Worm (Caenorhabditis elegans): ENCODE results near the gene gap-2.

- TF ChIP-seq mdl-1 (tag; optimal IDR thresholded peaks at IDR 0.05) = no peak
- no peak for TF ChIP-seq ama-1 (optimal IDR thresholded peaks at IDR 0.05)
- no peak for TF ChIP-seq daf-12 (tag; optimal IDR thresholded peaks at IDR 0.05)
- TF ChIP-seq egl-27 (tag; optimal IDR thresholded peaks at IDR 0.05) = no peak
- TF ChIP-seq ceh-28 (tag; optimal IDR thresholded peaks at IDR 0.05) = no peak
- no peak for TF ChIP-seq fos-1 (tag; optimal IDR thresholded peaks at IDR 0.05)
- no peak for TF ChIP-seq nhr-28 (tag; optimal IDR thresholded peaks at IDR 0.05)
- TF ChIP-seq fkh-10 (GFP tag; optimal IDR thresholded peaks at IDR 0.05) = no peak
- no peak for TF ChIP-seq nhr-25 (tag; optimal IDR thresholded peaks at IDR 0.05)
- TF ChIP-seq snpc-4 (tag; optimal IDR thresholded peaks at IDR 0.05) = no peak
- TF ChIP-seq hmg-11 (tag; optimal IDR thresholded peaks at IDR 0.05) = no peak
- no peak for TF ChIP-seq ztf-4 (tag; optimal IDR thresholded peaks at IDR 0.05)
Measured at ce11 chrX:9486160-9486559, 13.9 kb downstream of the gap-2 start.
